Worm (Caenorhabditis elegans) whole organism, L4 larva: ENCODE measurements around the gene ZK669.2.

Experiments
- aha-1 ChIP-seq: fragments of 150-350 bp; peaks from one replicate; lab custom pipeline; 2014; ENCODE audit warnings: missing biosample characterization, missing genetic modification characterization
- daf-8 ChIP-seq: fragments of 200-800 bp; sonication (Bioruptor generic); IDR thresholded peaks from 2 replicates; pipeline ENCODE4 v1.3.6; 2022; ENCODE audit warnings: missing genetic modification characterization, missing compliant biosample characterization
- egl-27 ChIP-seq: sonication (generic microtip); optimal IDR thresholded peaks from 3 replicates; lab custom pipeline; 2017; ENCODE audit warnings: missing biosample characterization, missing genetic modification reagents, missing genetic modification characterization
- lin-13 ChIP-seq: fragments of 150-350 bp; optimal IDR thresholded peaks from 2 replicates; lab custom pipeline; 2014; ENCODE audit warnings: missing biosample characterization, missing genetic modification reagents, missing genetic modification characterization
- nhr-111 ChIP-seq: fragments of 200-800 bp; sonication (Bioruptor generic); optimal IDR thresholded peaks from 2 replicates; lab custom pipeline; 2018; ENCODE audit warnings: mild to moderate bottlenecking, missing genetic modification characterization, missing compliant biosample characterization
- nhr-77 ChIP-seq: fragments of 150-350 bp; optimal IDR thresholded peaks from 2 replicates; lab custom pipeline; 2014; ENCODE audit warnings: missing biosample characterization, missing genetic modification characterization
- snpc-4 ChIP-seq: fragments of 150-350 bp; optimal IDR thresholded peaks from 2 replicates; lab custom pipeline; 2014; ENCODE audit warnings: missing biosample characterization, missing genetic modification characterization

- no peak for TF ChIP-seq lin-13
- TF ChIP-seq nhr-111 (GFP tag; lab: Kevin White, UChicago): no peak
- no peak for TF ChIP-seq egl-27 (tag; lab: Kevin White, UChicago)
- no peak for TF ChIP-seq nhr-77 (tag; lab: Kevin White, UChicago)
- no peak for TF ChIP-seq daf-8 (GFP tag; lab: Robert Waterston, UW)
- no peak for TF ChIP-seq aha-1
- no peak for TF ChIP-seq snpc-4 (tag; lab: Kevin White, UChicago)
These were observed 16.8 kb downstream of the ZK669.2 start for ce11 chrII:7921155-7921554.
